Worm (Caenorhabditis elegans): ENCODE data around the gene C41H7.2.

C41H7.2 gene

DNA sequence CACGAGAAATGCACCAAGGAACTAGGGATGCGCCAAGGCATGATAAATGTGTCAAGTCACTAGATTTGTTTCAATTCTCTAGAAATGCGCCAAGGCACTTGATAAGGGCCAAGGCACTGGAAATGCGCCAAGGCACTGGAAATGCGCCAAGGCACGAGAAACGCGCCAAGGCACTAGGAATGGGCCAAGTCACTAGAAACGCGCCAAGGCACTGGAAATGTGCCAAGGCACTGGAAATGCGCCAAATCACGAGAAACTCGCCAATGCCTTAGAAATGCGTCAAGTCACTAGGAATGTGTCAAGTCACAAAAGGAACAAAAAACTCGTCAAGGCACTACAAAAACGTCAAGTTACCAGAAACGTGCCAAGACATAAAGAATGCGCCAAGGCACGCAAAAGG lies 21.7 kb downstream of the C41H7.2 start:
- TF ChIP-seq nhr-12 (tag; optimal IDR thresholded peaks at IDR 0.05), result no peak
- TF ChIP-seq lsy-2 (tag; optimal IDR thresholded peaks at IDR 0.05), result no peak
- no peak for TF ChIP-seq ztf-1 (GFP tag; conservative IDR thresholded peaks at IDR 0.05)
- no peak for TF ChIP-seq elt-3 (tag; optimal IDR thresholded peaks at IDR 0.05)
- no peak for TF ChIP-seq ZK546.5 (tag; optimal IDR thresholded peaks at IDR 0.05)
- TF ChIP-seq mdl-1 (tag; optimal IDR thresholded peaks at IDR 0.05), result no peak
- TF ChIP-seq alr-1 (tag; optimal IDR thresholded peaks at IDR 0.05), result no peak
- TF ChIP-seq lin-13 (GFP tag; optimal IDR thresholded peaks at IDR 0.05), result no peak
- TF ChIP-seq unc-39 (tag; optimal IDR thresholded peaks at IDR 0.05), result no peak
- no peak for TF ChIP-seq blmp-1 (tag; optimal IDR thresholded peaks at IDR 0.05; ENCODE audit: insufficient read depth)
- no peak for TF ChIP-seq F13H6.1 (tag; optimal IDR thresholded peaks at IDR 0.05)
- no peak for TF ChIP-seq nhr-23 (tag; optimal IDR thresholded peaks at IDR 0.05)
- no peak for TF ChIP-seq ceh-16 (tag; optimal IDR thresholded peaks at IDR 0.05)
- no peak for TF ChIP-seq ama-1 (optimal IDR thresholded peaks at IDR 0.05)
- TF ChIP-seq mab-5 (tag; optimal IDR thresholded peaks at IDR 0.05), result no peak
- TF ChIP-seq peb-1 (tag; optimal IDR thresholded peaks at IDR 0.05), result no peak
- no peak for TF ChIP-seq crh-2 (tag; optimal IDR thresholded peaks at IDR 0.05)
- TF ChIP-seq nhr-21 (tag; optimal IDR thresholded peaks at IDR 0.05), result no peak

DNA sequence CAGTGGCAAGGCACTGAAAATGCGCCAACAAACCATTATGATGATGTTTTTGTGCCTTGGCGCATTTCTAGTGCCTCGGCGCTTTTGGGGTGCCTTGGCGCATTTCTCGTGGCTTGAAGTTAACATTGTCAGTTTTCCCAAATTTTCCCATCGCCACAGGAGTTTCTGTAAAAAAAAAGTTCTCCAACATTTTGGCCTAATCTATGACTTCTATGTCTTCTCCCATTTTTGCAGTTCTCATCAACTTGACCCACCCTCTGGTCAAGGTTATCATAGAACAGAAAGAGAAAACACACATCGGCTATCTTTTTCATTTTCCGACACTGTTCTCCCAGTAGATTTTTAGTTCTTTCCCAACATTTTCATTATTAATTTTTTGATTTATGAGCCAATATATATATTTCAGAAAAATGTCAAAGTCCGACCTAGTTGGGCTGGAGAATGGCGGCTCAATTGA lies 23.9 kb downstream of the C41H7.2 start, which contains the start of the genes B0454.26 and B0454.5:
TSS of gene B0454.26 (minus strand) at position 101 of the 457 bp plus-strand sequence.
TSS of gene B0454.5 (plus strand) at position 407 of the 457 bp plus-strand sequence.
- TF ChIP-seq unc-55 (GFP tag; optimal IDR thresholded peaks at IDR 0.05) (no peak), R02D3.7 (tag; optimal IDR thresholded peaks at IDR 0.05) (no peak), sma-9 (GFP tag; optimal IDR thresholded peaks at IDR 0.05) (no peak), sma-9 (tag; optimal IDR thresholded peaks at IDR 0.05) (no peak), ztf-4 (tag; optimal IDR thresholded peaks at IDR 0.05) (no peak), unc-39 (tag; optimal IDR thresholded peaks at IDR 0.05) (no peak), nhr-237 (tag; optimal IDR thresholded peaks at IDR 0.05) (no peak), C34F6.9 (tag; optimal IDR thresholded peaks at IDR 0.05) (no peak), ceh-82 (tag; optimal IDR thresholded peaks at IDR 0.05) (no peak), ZK546.5 (tag; optimal IDR thresholded peaks at IDR 0.05) (no peak), gmeb-1 (tag; optimal IDR thresholded peaks at IDR 0.05) (no peak)

DNA sequence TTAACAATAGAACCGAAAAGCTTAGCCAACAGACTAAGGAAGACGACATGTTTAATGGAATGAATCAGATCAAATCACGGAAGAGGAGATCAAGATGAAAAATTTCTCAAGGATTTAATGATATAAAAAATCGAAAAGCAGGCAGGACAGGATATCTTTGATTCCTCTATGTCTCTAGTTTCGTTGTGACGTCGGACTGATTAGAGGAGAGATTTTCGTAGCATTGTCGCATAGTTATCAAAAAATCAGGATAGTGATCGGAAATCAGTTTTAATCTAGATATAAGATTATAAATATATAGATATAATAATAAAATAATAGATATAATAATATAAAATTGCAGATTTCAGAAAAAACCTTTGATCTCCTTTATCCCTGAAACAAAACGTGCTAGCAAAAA lies 28.7 kb downstream of the C41H7.2 start, which contains the start of gene B0454.8:
TSS of gene B0454.8 (minus strand) at position 101 of the 400 bp plus-strand sequence.
- TF ChIP-seq sma-9 (GFP tag; optimal IDR thresholded peaks at IDR 0.05) (no peak), sma-9 (tag; optimal IDR thresholded peaks at IDR 0.05) (no peak)

- TF ChIP-seq mbf-1 (tag; optimal IDR thresholded peaks at IDR 0.05), result no peak
- TF ChIP-seq lin-13 (GFP tag; optimal IDR thresholded peaks at IDR 0.05), result no peak
- TF ChIP-seq fos-1 (tag; optimal IDR thresholded peaks at IDR 0.05), result no peak
- no peak for TF ChIP-seq sma-3 (GFP tag; optimal IDR thresholded peaks at IDR 0.05)
- TF ChIP-seq blmp-1 (tag; optimal IDR thresholded peaks at IDR 0.05; ENCODE audit: insufficient read depth), result no peak
- no peak for TF ChIP-seq F13H6.1 (tag; optimal IDR thresholded peaks at IDR 0.05)
- TF ChIP-seq unc-55 (GFP tag; optimal IDR thresholded peaks at IDR 0.05), result no peak
- TF ChIP-seq skn-1 (tag; optimal IDR thresholded peaks at IDR 0.05), result no peak
- no peak for TF ChIP-seq ceh-16 (tag; optimal IDR thresholded peaks at IDR 0.05)
- TF ChIP-seq ceh-82 (tag; optimal IDR thresholded peaks at IDR 0.05), result no peak
- TF ChIP-seq lin-39 (tag; optimal IDR thresholded peaks at IDR 0.05), result no peak
- TF ChIP-seq peb-1 (tag; optimal IDR thresholded peaks at IDR 0.05), result no peak
- TF ChIP-seq nhr-6 (tag; optimal IDR thresholded peaks at IDR 0.05), result no peak
- no peak for TF ChIP-seq lsy-2 (tag; optimal IDR thresholded peaks at IDR 0.05)
- TF ChIP-seq elt-1 (tag; optimal IDR thresholded peaks at IDR 0.05), result no peak
- TF ChIP-seq nhr-10 (tag; optimal IDR thresholded peaks at IDR 0.05), result no peak
- TF ChIP-seq unc-62 (GFP tag; optimal IDR thresholded peaks at IDR 0.05), result no peak
These were observed 29.4 kb downstream of the C41H7.2 start, which contains the start of gene sri-29 for ce11 chrII:3044023-3044422. sri-29 (plus strand) TSS chrII:3044323.

DNA sequence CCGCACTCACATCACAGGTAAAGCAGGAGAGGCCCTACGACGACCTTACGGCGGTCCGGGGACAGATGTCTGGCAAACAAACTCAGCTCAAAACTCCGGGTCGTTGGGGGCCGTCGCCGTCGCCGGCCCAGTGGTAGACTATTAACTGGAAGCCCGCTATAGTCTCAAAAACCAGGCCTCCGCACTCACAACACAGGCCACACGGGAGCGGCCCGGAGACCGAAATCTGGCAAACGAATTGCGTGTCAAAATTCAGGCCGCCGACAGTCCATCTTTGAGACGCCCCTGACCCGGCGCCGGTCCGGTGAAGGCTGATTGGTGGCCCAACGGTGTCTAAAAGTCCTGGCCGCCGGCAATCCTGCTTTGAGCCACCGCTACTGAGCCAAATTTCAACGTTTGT lies 30.8 kb downstream of the C41H7.2 start:
- TF ChIP-seq ceh-82 (tag; optimal IDR thresholded peaks at IDR 0.05) (no peak), gmeb-1 (tag; optimal IDR thresholded peaks at IDR 0.05) (no peak), lsy-2 (tag; optimal IDR thresholded peaks at IDR 0.05) (no peak), nhr-23 (tag; optimal IDR thresholded peaks at IDR 0.05) (no peak), ztf-1 (GFP tag; conservative IDR thresholded peaks at IDR 0.05) (no peak), aly-2 (tag; optimal IDR thresholded peaks at IDR 0.05) (no peak), mbf-1 (tag; optimal IDR thresholded peaks at IDR 0.05) (no peak), blmp-1 (tag; optimal IDR thresholded peaks at IDR 0.05; ENCODE audit: insufficient read depth) (no peak), lin-13 (GFP tag; optimal IDR thresholded peaks at IDR 0.05) (no peak), zag-1 (tag; optimal IDR thresholded peaks at IDR 0.05) (no peak), dmd-4 (tag; optimal IDR thresholded peaks at IDR 0.05) (no peak), C34F6.9 (tag; optimal IDR thresholded peaks at IDR 0.05) (no peak), ceh-16 (tag; optimal IDR thresholded peaks at IDR 0.05) (no peak), sem-4 (tag; optimal IDR thresholded peaks at IDR 0.05) (no peak)
